Worm (Caenorhabditis elegans): Measurements from ENCODE around the gene fkh-4.

Gene fkh-4

ce11 chrX:13448665-13449099, 20.0 kb upstream of the fkh-4 start (continued):
- TF ChIP-seq F13H6.1 (tag; optimal IDR thresholded peaks at IDR 0.05) (peak; percentile 57), C38D4.7 (GFP tag; optimal IDR thresholded peaks at IDR 0.05) (peak; percentile 47), pat-9 (tag; optimal IDR thresholded peaks at IDR 0.05) (peak; percentile 70), ceh-14 (tag; optimal IDR thresholded peaks at IDR 0.05) (peak; percentile 54), sox-2 (GFP tag; IDR thresholded peaks at IDR 0.05) (0 out of 2 replicates have a peak, but pooled peaks have one; percentile 8), ceh-31 (tag; optimal IDR thresholded peaks at IDR 0.05) (peak; percentile 35), ceh-48 (tag; optimal IDR thresholded peaks at IDR 0.05) (peak; percentile 41), ceh-45 (GFP tag; IDR thresholded peaks at IDR 0.05) (peak; percentile 70), syd-9 (tag; optimal IDR thresholded peaks at IDR 0.05) (peak; percentile 56), gmeb-2 (tag; optimal IDR thresholded peaks at IDR 0.05) (peak; percentile 73), hlh-8 (tag; optimal IDR thresholded peaks at IDR 0.05) (peak; percentile 0), mec-3 (tag; optimal IDR thresholded peaks at IDR 0.05; ENCODE audit: borderline replicate concordance) (peak; percentile 26), elt-2 (tag; optimal IDR thresholded peaks at IDR 0.05) (peak; percentile 66), npax-4 (tag; optimal IDR thresholded peaks at IDR 0.05) (peak; percentile 47), ahr-1 (tag; optimal IDR thresholded peaks at IDR 0.05) (peak; percentile 43), ets-4 (tag; optimal IDR thresholded peaks at IDR 0.05) (peak; percentile 34), pqm-1 (tag; optimal IDR thresholded peaks at IDR 0.05) (peak; percentile 56), hlh-30 (tag; optimal IDR thresholded peaks at IDR 0.05; ENCODE audit: insufficient read depth) (peak; percentile 58), sdc-2 (tag; optimal IDR thresholded peaks at IDR 0.05) (peak; percentile 92), dmd-4 (tag; optimal IDR thresholded peaks at IDR 0.05; ENCODE audit: borderline replicate concordance) (peak; percentile 60), ceh-2 (tag; optimal IDR thresholded peaks at IDR 0.05) (peak; percentile 33), hlh-6 (tag; optimal IDR thresholded peaks at IDR 0.05) (peak; percentile 57), hlh-15 (tag; optimal IDR thresholded peaks at IDR 0.05) (peak; percentile 7), nfya-1 (tag; optimal IDR thresholded peaks at IDR 0.05) (peak; percentile 28), ceh-6 (GFP tag; optimal IDR thresholded peaks at IDR 0.05) (peak; percentile 73), ceh-34 (tag; optimal IDR thresholded peaks at IDR 0.05) (peak; percentile 28), pha-2 (tag; optimal IDR thresholded peaks at IDR 0.05) (peak; percentile 75), unc-3 (GFP tag; conservative IDR thresholded peaks at IDR 0.05) (peak; percentile 62; the same call in 1 of the 2 replicates), unc-3 (tag; optimal IDR thresholded peaks at IDR 0.05) (peak; percentile 41), unc-42 (tag; optimal IDR thresholded peaks at IDR 0.05) (peak; percentile 46), tbx-2 (tag; optimal IDR thresholded peaks at IDR 0.05) (peak; percentile 63)

- TF ChIP-seq pat-9 (tag; optimal IDR thresholded peaks at IDR 0.05) (no peak), fax-1 (tag; optimal IDR thresholded peaks at IDR 0.05) (no peak), T23F11.4 (GFP tag; optimal IDR thresholded peaks at IDR 0.05) (no peak), ceh-6 (GFP tag; optimal IDR thresholded peaks at IDR 0.05) (no peak), K09A11.1 (tag; optimal IDR thresholded peaks at IDR 0.05; ENCODE audit: insufficient read depth) (no peak), lin-11 (tag; optimal IDR thresholded peaks at IDR 0.05) (no peak), che-1 (tag; optimal IDR thresholded peaks at IDR 0.05) (no peak), dve-1 (tag; optimal IDR thresholded peaks at IDR 0.05) (no peak), unc-55 (GFP tag; optimal IDR thresholded peaks at IDR 0.05) (no peak), ceh-18 (tag; optimal IDR thresholded peaks at IDR 0.05) (no peak), tbx-7 (tag; optimal IDR thresholded peaks at IDR 0.05) (no peak), C38D4.7 (GFP tag; optimal IDR thresholded peaks at IDR 0.05) (no peak), pha-2 (tag; optimal IDR thresholded peaks at IDR 0.05) (no peak), Y22D7AL.16 (tag; optimal IDR thresholded peaks at IDR 0.05) (no peak), ref-2 (tag; optimal IDR thresholded peaks at IDR 0.05) (no peak), ztf-16 (tag; optimal IDR thresholded peaks at IDR 0.05) (no peak), unc-86 (tag; optimal IDR thresholded peaks at IDR 0.05) (no peak), ceh-19 (GFP tag; optimal IDR thresholded peaks at IDR 0.05) (no peak), ceh-14 (tag; optimal IDR thresholded peaks at IDR 0.05) (no peak), C08G9.2 (tag; optimal IDR thresholded peaks at IDR 0.05) (no peak)
These were observed 17.8 kb upstream of the fkh-4 start, which contains the start of gene set-8 for ce11 chrX:13446418-13446817. Gene set-8 (plus strand): TSS chrX:13446718.

Data from whole organism, late embryonic.